Worm (Caenorhabditis elegans): ENCODE results near the gene T04A6.1.

Gene T04A6.1

ce11 chrIII:7656474-7656873, 40.1 kb downstream of the T04A6.1 start, which contains the start of gene ZK783.7:
Gene ZK783.7 (plus strand): TSS chrIII:7656719.
- TF ChIP-seq sem-4 (tag; optimal IDR thresholded peaks at IDR 0.05) (no peak), nhr-129 (tag; optimal IDR thresholded peaks at IDR 0.05) (peak; percentile 30)

ce11 chrIII:7659440-7659839, 43.1 kb downstream of the T04A6.1 start:
- peak; percentile 35 for TF ChIP-seq Y55F3AM.14 (GFP tag; optimal IDR thresholded peaks at IDR 0.05)
- TF ChIP-seq nhr-11 (tag; optimal IDR thresholded peaks at IDR 0.05) = no peak
- TF ChIP-seq R02D3.7 (tag; optimal IDR thresholded peaks at IDR 0.05) = no peak
- no peak for TF ChIP-seq ztf-1 (GFP tag; conservative IDR thresholded peaks at IDR 0.05)
- peak; percentile 71 for TF ChIP-seq zag-1 (tag; optimal IDR thresholded peaks at IDR 0.05)
- peak; percentile 1 for TF ChIP-seq sma-9 (GFP tag; optimal IDR thresholded peaks at IDR 0.05)
- TF ChIP-seq sma-9 (tag; optimal IDR thresholded peaks at IDR 0.05) = no peak
- no peak for TF ChIP-seq nhr-77 (tag; optimal IDR thresholded peaks at IDR 0.05)
- peak; percentile 65 for TF ChIP-seq unc-55 (GFP tag; optimal IDR thresholded peaks at IDR 0.05)
- TF ChIP-seq blmp-1 (tag; optimal IDR thresholded peaks at IDR 0.05; ENCODE audit: insufficient read depth) = no peak
- no peak for TF ChIP-seq nhr-12 (tag; optimal IDR thresholded peaks at IDR 0.05)
- no peak for TF ChIP-seq egl-27 (tag; optimal IDR thresholded peaks at IDR 0.05)
- TF ChIP-seq snpc-4 (tag; optimal IDR thresholded peaks at IDR 0.05) = no peak
- TF ChIP-seq ZK546.5 (tag; optimal IDR thresholded peaks at IDR 0.05) = no peak
- TF ChIP-seq nhr-237 (tag; optimal IDR thresholded peaks at IDR 0.05) = no peak
- peak; percentile 91 for TF ChIP-seq nhr-129 (tag; optimal IDR thresholded peaks at IDR 0.05)
- peak; percentile 53 for TF ChIP-seq crh-2 (tag; optimal IDR thresholded peaks at IDR 0.05)
- TF ChIP-seq F13H6.1 (tag; optimal IDR thresholded peaks at IDR 0.05) = peak; percentile 72
- TF ChIP-seq lin-39 (tag; optimal IDR thresholded peaks at IDR 0.05) = no peak
- TF ChIP-seq mab-5 (tag; optimal IDR thresholded peaks at IDR 0.05) = peak; percentile 7
- peak; percentile 80 for TF ChIP-seq C34F6.9 (tag; optimal IDR thresholded peaks at IDR 0.05)
- TF ChIP-seq peb-1 (tag; optimal IDR thresholded peaks at IDR 0.05) = no peak
- TF ChIP-seq mdl-1 (tag; optimal IDR thresholded peaks at IDR 0.05) = peak in 1 of 2 experiments; percentile 1
- TF ChIP-seq lsy-2 (tag; optimal IDR thresholded peaks at IDR 0.05) = peak; percentile 12 to 58

ce11 chrIII:7661162-7661561, 44.8 kb downstream of the T04A6.1 start:
- TF ChIP-seq Y55F3AM.14 (GFP tag; optimal IDR thresholded peaks at IDR 0.05) (no peak), nhr-12 (tag; optimal IDR thresholded peaks at IDR 0.05) (no peak), nhr-77 (tag; optimal IDR thresholded peaks at IDR 0.05) (no peak), ztf-11 (tag; optimal IDR thresholded peaks at IDR 0.05) (no peak), nhr-11 (tag; optimal IDR thresholded peaks at IDR 0.05) (no peak), mab-5 (tag; optimal IDR thresholded peaks at IDR 0.05) (no peak), F13H6.1 (tag; optimal IDR thresholded peaks at IDR 0.05) (no peak), sem-4 (tag; optimal IDR thresholded peaks at IDR 0.05) (no peak), snpc-4 (tag; optimal IDR thresholded peaks at IDR 0.05) (no peak), nhr-6 (tag; optimal IDR thresholded peaks at IDR 0.05) (no peak), aly-2 (tag; optimal IDR thresholded peaks at IDR 0.05) (no peak), ZK546.5 (tag; optimal IDR thresholded peaks at IDR 0.05) (no peak), nhr-25 (tag; optimal IDR thresholded peaks at IDR 0.05) (no peak)

ce11 chrIII:7661978-7662377, 45.6 kb downstream of the T04A6.1 start, which contains the start of gene lido-18:
Gene lido-18 (plus strand): TSS chrIII:7662278.
- TF ChIP-seq nhr-77 (tag; optimal IDR thresholded peaks at IDR 0.05) (no peak), snpc-4 (tag; optimal IDR thresholded peaks at IDR 0.05) (no peak), dmd-4 (tag; optimal IDR thresholded peaks at IDR 0.05) (no peak), crh-2 (tag; optimal IDR thresholded peaks at IDR 0.05) (no peak), lin-39 (tag; optimal IDR thresholded peaks at IDR 0.05) (no peak)

ce11 chrIII:7665928-7666327, 49.6 kb downstream of the T04A6.1 start:
- TF ChIP-seq skn-1 (tag; optimal IDR thresholded peaks at IDR 0.05) = no peak
- TF ChIP-seq aly-2 (tag; optimal IDR thresholded peaks at IDR 0.05) = no peak
- TF ChIP-seq alr-1 (tag; optimal IDR thresholded peaks at IDR 0.05) = no peak
- no peak for TF ChIP-seq unc-62 (GFP tag; optimal IDR thresholded peaks at IDR 0.05)
- TF ChIP-seq lin-11 (tag; optimal IDR thresholded peaks at IDR 0.05) = no peak
